Worm (Caenorhabditis elegans): ENCODE results near the gene Y51H7C.12.

Y51H7C.12 gene

ce11 chrII:1401474-1401873 lies 45.1 kb downstream of the Y51H7C.12 start, which contains the start of gene Y51H7C.8:
Gene Y51H7C.8, plus strand, starts transcription at chrII:1401774.
- TF ChIP-seq ref-1 (GFP tag; conservative IDR thresholded peaks at IDR 0.05), result no peak
- TF ChIP-seq klf-2 (GFP tag; conservative IDR thresholded peaks at IDR 0.05), result no peak
- no peak for TF ChIP-seq med-1 (GFP tag; optimal IDR thresholded peaks at IDR 0.05; ENCODE audit: insufficient read depth)
- TF ChIP-seq flt-1 (GFP tag; IDR thresholded peaks at IDR 0.05), result no peak
- TF ChIP-seq T22C8.4 (GFP tag; IDR thresholded peaks at IDR 0.05), result no peak
- TF ChIP-seq tab-1 (GFP tag; IDR thresholded peaks at IDR 0.05), result no peak
- no peak for TF ChIP-seq ztf-29 (GFP tag; IDR thresholded peaks at IDR 0.05)
- TF ChIP-seq ztf-23 (GFP tag; IDR thresholded peaks at IDR 0.05), result no peak
- TF ChIP-seq cog-1 (tag; optimal IDR thresholded peaks at IDR 0.05), result no peak

- TF ChIP-seq flt-1 (GFP tag; IDR thresholded peaks at IDR 0.05) (no peak), ztf-29 (GFP tag; IDR thresholded peaks at IDR 0.05) (no peak), med-1 (GFP tag; optimal IDR thresholded peaks at IDR 0.05; ENCODE audit: insufficient read depth) (no peak)
These were observed 46.4 kb downstream of the Y51H7C.12 start, which contains the start of gene F54D12.1 for ce11 chrII:1400105-1400504. Gene F54D12.1, plus strand, starts transcription at chrII:1400405.

- TF ChIP-seq klf-2 (GFP tag; conservative IDR thresholded peaks at IDR 0.05) (no peak), ref-1 (GFP tag; conservative IDR thresholded peaks at IDR 0.05) (no peak), flt-1 (GFP tag; IDR thresholded peaks at IDR 0.05) (no peak), tab-1 (GFP tag; IDR thresholded peaks at IDR 0.05) (no peak), med-1 (GFP tag; optimal IDR thresholded peaks at IDR 0.05; ENCODE audit: insufficient read depth) (no peak), T22C8.4 (GFP tag; IDR thresholded peaks at IDR 0.05) (no peak), ztf-29 (GFP tag; IDR thresholded peaks at IDR 0.05) (no peak), cog-1 (tag; optimal IDR thresholded peaks at IDR 0.05) (no peak)
These were observed 48.1 kb downstream of the Y51H7C.12 start, which contains the start of gene F54D12.2 for ce11 chrII:1398396-1398795. Gene F54D12.2, plus strand, starts transcription at chrII:1398696.

- TF ChIP-seq med-1 (GFP tag; optimal IDR thresholded peaks at IDR 0.05; ENCODE audit: insufficient read depth) (no peak), ztf-29 (GFP tag; IDR thresholded peaks at IDR 0.05) (no peak), ref-1 (GFP tag; conservative IDR thresholded peaks at IDR 0.05) (no peak), cog-1 (tag; optimal IDR thresholded peaks at IDR 0.05) (no peak), klf-2 (GFP tag; conservative IDR thresholded peaks at IDR 0.05) (no peak), tab-1 (GFP tag; IDR thresholded peaks at IDR 0.05) (no peak), flt-1 (GFP tag; IDR thresholded peaks at IDR 0.05) (no peak), ztf-23 (GFP tag; IDR thresholded peaks at IDR 0.05) (no peak)
These were observed 48.8 kb downstream of the Y51H7C.12 start, which contains the start of gene F54D12.8 for ce11 chrII:1397703-1398102. Gene F54D12.8, minus strand, starts transcription at chrII:1398038.
